Worm (Caenorhabditis elegans) whole organism, L3 larva: Measurements from ENCODE around the gene C46E10.3.

ENCODE experiments used
- aly-2 ChIP-seq: fragments of 150-350 bp; optimal IDR thresholded peaks from 2 replicates; lab custom pipeline; 2014; ENCODE audit warnings: missing biosample characterization, missing genetic modification characterization
- nhr-11 ChIP-seq: fragments of 150-350 bp; optimal IDR thresholded peaks from 2 replicates; lab custom pipeline; 2014; ENCODE audit warnings: missing biosample characterization, missing genetic modification characterization
- nhr-77 ChIP-seq: fragments of 150-350 bp; optimal IDR thresholded peaks from 2 replicates; lab custom pipeline; 2014; ENCODE audit warnings: missing biosample characterization, missing genetic modification characterization
- ztf-4 ChIP-seq: fragments of 150-350 bp; optimal IDR thresholded peaks from 2 replicates; lab custom pipeline; 2014; ENCODE audit warnings: missing biosample characterization, missing genetic modification characterization

ce11 chrII:3753598-3753997, 32.5 kb downstream of the C46E10.3 start, which contains the start of gene rcd-1:
- TF ChIP-seq aly-2 (tag; lab: Kevin White, UChicago): no peak
- TF ChIP-seq nhr-11 (tag; lab: Kevin White, UChicago): no peak
- TF ChIP-seq ztf-4 (tag; lab: Kevin White, UChicago): no peak
- TF ChIP-seq nhr-77 (tag; lab: Kevin White, UChicago): no peak
